Worm (Caenorhabditis elegans) whole organism, L2 larva: Measurements from ENCODE around the gene frm-3.

ENCODE experiments used
- aly-2 ChIP-seq: fragments of 150-350 bp; optimal IDR thresholded peaks from 2 replicates; lab custom pipeline; 2014; ENCODE audit warnings: missing biosample characterization, missing genetic modification characterization
- fos-1 ChIP-seq: fragments of 150-350 bp; optimal IDR thresholded peaks from 2 replicates; lab custom pipeline; 2014; ENCODE audit warnings: missing biosample characterization, missing genetic modification characterization
- lin-13 ChIP-seq: fragments of 150-350 bp; optimal IDR thresholded peaks from 2 replicates; lab custom pipeline; 2014; ENCODE audit warnings: missing biosample characterization, missing genetic modification reagents, missing genetic modification characterization
- nhr-237 ChIP-seq: fragments of 150-350 bp; optimal IDR thresholded peaks from 2 replicates; lab custom pipeline; 2014; ENCODE audit warnings: missing biosample characterization, missing genetic modification characterization
- snpc-4 ChIP-seq: fragments of 150-350 bp; optimal IDR thresholded peaks from 2 replicates; lab custom pipeline; 2014; ENCODE audit warnings: missing biosample characterization, missing genetic modification characterization
- unc-39 ChIP-seq: fragments of 150-350 bp; optimal IDR thresholded peaks from 2 replicates; lab custom pipeline; 2014; ENCODE audit warnings: missing biosample characterization, missing genetic modification characterization
- ztf-11 ChIP-seq: sonication (generic microtip); optimal IDR thresholded peaks from 2 replicates; lab custom pipeline; 2017; ENCODE audit warnings: missing biosample characterization, missing genetic modification characterization

ce11 chrX:11563663-11564062 is 8.6 kb upstream of the frm-3 start, which contains the start of gene trpp-9:
- TF ChIP-seq aly-2 (no peak), unc-39 (no peak), snpc-4 (tag; lab: Kevin White, UChicago) (no peak), ztf-11 (tag; lab: Kevin White, UChicago) (no peak), fos-1 (tag; lab: Kevin White, UChicago) (peak; percentile 42), lin-13 (no peak), nhr-237 (tag; lab: Kevin White, UChicago) (no peak)
